Fruit fly (Drosophila melanogaster): Measurements from ENCODE around the gene CG9663.

CG9663 gene

DNA sequence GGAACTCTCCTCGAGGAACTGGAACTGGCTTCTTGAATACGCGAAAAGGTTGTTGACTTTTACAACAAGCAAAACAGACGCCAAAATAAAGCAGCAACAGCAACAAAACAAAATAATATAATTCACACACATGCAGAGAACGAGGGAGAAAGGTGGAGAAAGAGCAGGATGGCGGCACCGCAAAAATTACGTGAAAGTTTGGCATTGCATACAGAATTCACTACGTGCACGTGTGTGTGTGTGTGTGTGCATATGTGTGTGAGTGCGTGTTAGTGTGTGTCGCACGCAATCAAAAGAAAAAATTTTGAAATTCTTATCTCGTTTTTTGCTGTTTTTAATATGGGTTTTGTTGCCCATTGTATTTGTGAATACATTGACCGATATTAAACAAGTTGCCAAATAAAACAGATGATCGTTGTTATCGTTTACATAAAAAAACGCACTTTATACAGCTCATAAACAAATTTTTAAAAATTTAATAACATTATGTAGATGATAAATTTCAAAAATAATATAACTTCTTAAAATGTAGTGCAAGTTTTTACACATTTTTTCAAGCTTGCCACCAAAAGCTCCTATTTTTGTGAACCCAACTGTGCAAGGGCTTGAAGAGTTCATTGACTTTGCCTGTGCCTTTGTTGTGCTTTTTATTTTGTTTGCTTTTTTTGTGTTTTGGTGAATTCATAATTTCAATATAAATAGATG lies 38.5 kb upstream of the CG9663 start (continued):
- no peak for TF ChIP-seq CG7987 (GFP tag; optimal IDR thresholded peaks at IDR 0.05)
- no peak for TF ChIP-seq cas (GFP tag; IDR thresholded peaks at IDR 0.05)
- no peak for TF ChIP-seq HLH54F (GFP tag; optimal IDR thresholded peaks at IDR 0.05)
- TF ChIP-seq Ets97D (GFP tag; optimal IDR thresholded peaks at IDR 0.05): no peak
- TF ChIP-seq bigmax (GFP tag; optimal IDR thresholded peaks at IDR 0.05): no peak
- TF ChIP-seq CG6854 (GFP tag; optimal IDR thresholded peaks at IDR 0.05): no peak
- TF ChIP-seq mirr (GFP tag; optimal IDR thresholded peaks at IDR 0.05): no peak
- no peak for TF ChIP-seq CG15696 (tag; optimal IDR thresholded peaks at IDR 0.05)
- no peak for TF ChIP-seq peb (GFP tag; IDR thresholded peaks at IDR 0.05)
- no peak for TF ChIP-seq tin (GFP tag; optimal IDR thresholded peaks at IDR 0.05)
- TF ChIP-seq CG1602 (GFP tag; optimal IDR thresholded peaks at IDR 0.05): no peak
- TF ChIP-seq Opbp (GFP tag; IDR thresholded peaks at IDR 0.05; ENCODE audit: partially characterized antibody): no peak
- TF ChIP-seq Doc3 (GFP tag; IDR thresholded peaks at IDR 0.05; ENCODE audit: partially characterized antibody): no peak
- TF ChIP-seq chm (GFP tag; IDR thresholded peaks at IDR 0.05): no peak
- TF ChIP-seq Sox102F (GFP tag; optimal IDR thresholded peaks at IDR 0.05): peak; percentile 72
- no peak for TF ChIP-seq disco-r (GFP tag; optimal IDR thresholded peaks at IDR 0.05)
- no peak for TF ChIP-seq CG17912 (GFP tag; optimal IDR thresholded peaks at IDR 0.05)
- no peak for TF ChIP-seq wek (GFP tag; optimal IDR thresholded peaks at IDR 0.05)
- TF ChIP-seq CG13624 (GFP tag; optimal IDR thresholded peaks at IDR 0.05): no peak
- TF ChIP-seq TFAM (GFP tag; optimal IDR thresholded peaks at IDR 0.05): no peak
- TF ChIP-seq Hr51 (GFP tag; optimal IDR thresholded peaks at IDR 0.05): peak in 1 of 2 experiments; percentile 26
- no peak for TF ChIP-seq B-H1 (GFP tag; IDR thresholded peaks at IDR 0.05)
- TF ChIP-seq CG32767 (GFP tag; IDR thresholded peaks at IDR 0.05): no peak
- TF ChIP-seq CG13296 (GFP tag; optimal IDR thresholded peaks at IDR 0.05): no peak
- TF ChIP-seq Antp (GFP tag; optimal IDR thresholded peaks at IDR 0.05): no peak
- no peak for TF ChIP-seq Atf-2 (GFP tag; optimal IDR thresholded peaks at IDR 0.05)
- TF ChIP-seq D (optimal IDR thresholded peaks at IDR 0.05): no peak
- TF ChIP-seq D (GFP tag; optimal IDR thresholded peaks at IDR 0.05): peak; percentile 24
- TF ChIP-seq CG8281 (tag; optimal IDR thresholded peaks at IDR 0.05): no peak
- TF ChIP-seq CG6813 (GFP tag; optimal IDR thresholded peaks at IDR 0.05): no peak
- no peak for TF ChIP-seq tup (GFP tag; optimal IDR thresholded peaks at IDR 0.05)
- no peak for TF ChIP-seq dmrt11E (tag; optimal IDR thresholded peaks at IDR 0.05)
- 0 out of 2 replicates have a peak, but pooled peaks have one; percentile 14 for TF ChIP-seq CG6689 (GFP tag; IDR thresholded peaks at IDR 0.05)
- TF ChIP-seq CG14441 (GFP tag; IDR thresholded peaks at IDR 0.05): no peak
- TF ChIP-seq danr (GFP tag; IDR thresholded peaks at IDR 0.05): no peak
- no peak for TF ChIP-seq Ravus (GFP tag; IDR thresholded peaks at IDR 0.05)
- peak; percentile 23 for TF ChIP-seq tio (GFP tag; optimal IDR thresholded peaks at IDR 0.05)
- no peak for TF ChIP-seq CG3163 (GFP tag; optimal IDR thresholded peaks at IDR 0.05)
- TF ChIP-seq Bgb (GFP tag; IDR thresholded peaks at IDR 0.05; ENCODE audit: partially characterized antibody): no peak
- peak; percentile 19 for TF ChIP-seq CG18599 (GFP tag; optimal IDR thresholded peaks at IDR 0.05)
- TF ChIP-seq CG1233 (GFP tag; optimal IDR thresholded peaks at IDR 0.05): no peak
- no peak for TF ChIP-seq hkb (optimal IDR thresholded peaks at IDR 0.05)
- TF ChIP-seq hkb (GFP tag; IDR thresholded peaks at IDR 0.05): peak; percentile 38; the same call in 1 of the 2 replicates
- TF ChIP-seq Vsx1 (GFP tag; optimal IDR thresholded peaks at IDR 0.05): no peak
- no peak for TF ChIP-seq Sin3A (optimal IDR thresholded peaks at IDR 0.05)
- TF ChIP-seq oc (tag; optimal IDR thresholded peaks at IDR 0.05): no peak
- no peak for TF ChIP-seq Hsf (GFP tag; optimal IDR thresholded peaks at IDR 0.05)
- no peak for TF ChIP-seq ap (GFP tag; IDR thresholded peaks at IDR 0.05)
- no peak for TF ChIP-seq salm (tag; optimal IDR thresholded peaks at IDR 0.05)
- TF ChIP-seq CG31365 (tag; optimal IDR thresholded peaks at IDR 0.05): no peak
- TF ChIP-seq CG12155 (GFP tag; optimal IDR thresholded peaks at IDR 0.05): no peak
